Worm (Caenorhabditis elegans) whole organism, L4/young adult: Measurements from ENCODE around the gene flap-1.

Experiments used
- dao-5 ChIP-seq: sonication (generic microtip); optimal IDR thresholded peaks from 2 replicates; lab custom pipeline; 2016; ENCODE audit warnings: missing genotype, missing genetic modification characterization, moderate library complexity, missing compliant biosample characterization
- him-1 ChIP-seq: sonication (generic microtip); optimal IDR thresholded peaks from 2 replicates; lab custom pipeline; 2016; ENCODE audit warnings: missing genotype, missing genetic modification reagents, missing genetic modification characterization, missing compliant biosample characterization

- TF ChIP-seq him-1 (tag; lab: Kevin White, UChicago) = no peak
- TF ChIP-seq dao-5 (tag; lab: Kevin White, UChicago) = no peak
Measured at ce11 chrIII:6928725-6929124, at the start of gene flap-1.
